Fruit fly (Drosophila melanogaster) whole organism, embryonic: ENCODE data around the gene Indy.

Experiments
- Blimp-1 ChIP-seq: fragments of 200-800 bp; sonication (Bioruptor generic); optimal IDR thresholded peaks from 3 replicates; lab custom pipeline; 2018; ENCODE audit warnings: missing biosample characterization, missing genetic modification characterization, mild to moderate bottlenecking, moderate library complexity, missing genetic modification reagents
- CG10366 ChIP-seq: fragments of 200-800 bp; sonication (Bioruptor generic); IDR thresholded peaks from 2 replicates; pipeline ENCODE4 v1.3.6; 2022; ENCODE audit warnings: missing biosample characterization, missing genetic modification characterization
- CG10543 ChIP-seq: fragments of 200-800 bp; sonication (Bioruptor generic); optimal IDR thresholded peaks from 3 replicates; lab custom pipeline; 2017; ENCODE audit warnings: missing biosample characterization, mild to moderate bottlenecking, missing genetic modification characterization, moderate library complexity
- CG11398 ChIP-seq: fragments of 200-800 bp; sonication (Bioruptor generic); optimal IDR thresholded peaks from 2 replicates; lab custom pipeline; 2016; ENCODE audit warnings: missing biosample characterization, missing genetic modification characterization
- CG11456 ChIP-seq: fragments of 200-800 bp; sonication (Bioruptor generic); IDR thresholded peaks from 3 replicates; pipeline ENCODE4 v1.3.6; 2022; ENCODE audit warnings: missing biosample characterization, missing genetic modification characterization
- CG15011 ChIP-seq: fragments of 200-800 bp; sonication (Bioruptor generic); optimal IDR thresholded peaks from 3 replicates; lab custom pipeline; 2018; ENCODE audit warnings: missing biosample characterization, mild to moderate bottlenecking, missing genetic modification characterization
- CG17612 ChIP-seq: fragments of 200-800 bp; sonication (Bioruptor generic); IDR thresholded peaks from 2 replicates; pipeline ENCODE4 v1.3.6; 2022; ENCODE audit warnings: missing biosample characterization, missing genetic modification characterization
- CG17912 ChIP-seq: fragments of 200-800 bp; sonication (Bioruptor generic); optimal IDR thresholded peaks from 2 replicates; lab custom pipeline; 2018; ENCODE audit warnings: missing biosample characterization, mild to moderate bottlenecking, missing genetic modification characterization
- CG18476 ChIP-seq: fragments of 200-800 bp; sonication (Bioruptor generic); optimal IDR thresholded peaks from 2 replicates; lab custom pipeline; 2016; ENCODE audit warnings: missing biosample characterization, mild to moderate bottlenecking, missing genetic modification characterization
- CG2120 ChIP-seq: fragments of 200-800 bp; sonication (Bioruptor generic); optimal IDR thresholded peaks from 3 replicates; lab custom pipeline; 2016; ENCODE audit warnings: missing biosample characterization, missing genetic modification characterization
- CG32767 ChIP-seq: fragments of 200-800 bp; sonication (Bioruptor generic); IDR thresholded peaks from 2 replicates; pipeline ENCODE4 v1.3.6; 2022; ENCODE audit warnings: missing biosample characterization, missing genetic modification characterization
- CG33557 ChIP-seq: fragments of 200-800 bp; sonication (Bioruptor generic); optimal IDR thresholded peaks from 2 replicates; lab custom pipeline; 2019; ENCODE audit warnings: missing biosample characterization, mild to moderate bottlenecking, missing genetic modification characterization, moderate library complexity
- CG6254 ChIP-seq: fragments of 200-800 bp; sonication (Bioruptor generic); optimal IDR thresholded peaks from 3 replicates; lab custom pipeline; 2017; ENCODE audit warnings: mild to moderate bottlenecking, missing biosample characterization, missing genetic modification reagents, missing genetic modification characterization
- CG6765 ChIP-seq: fragments of 200-800 bp; sonication (Bioruptor generic); optimal IDR thresholded peaks from 3 replicates; lab custom pipeline; 2017; ENCODE audit warnings: missing biosample characterization, mild to moderate bottlenecking, missing genetic modification characterization
- CG7928 ChIP-seq: fragments of 200-800 bp; sonication (Bioruptor generic); optimal IDR thresholded peaks from 2 replicates; lab custom pipeline; 2017; ENCODE audit warnings: missing biosample characterization, mild to moderate bottlenecking, missing genetic modification characterization
- CHES-1-like ChIP-seq: fragments of 200-800 bp; sonication (Bioruptor generic); optimal IDR thresholded peaks from 2 replicates; lab custom pipeline; 2016; ENCODE audit warnings: missing biosample characterization, missing genetic modification characterization
- D19A ChIP-seq: fragments of 200-800 bp; optimal IDR thresholded peaks from 3 replicates; lab custom pipeline; 2019; ENCODE audit warnings: missing biosample characterization, mild to moderate bottlenecking, missing genetic modification characterization, moderate library complexity
- Deaf1 ChIP-seq: fragments of 200-800 bp; optimal IDR thresholded peaks from 3 replicates; lab custom pipeline; 2019; ENCODE audit warnings: missing biosample characterization, mild to moderate bottlenecking, missing genetic modification characterization, moderate library complexity
- Dfd ChIP-seq, 2 experiments: fragments of >200 bp; optimal IDR thresholded peaks; 2 replicates each; lab custom pipeline; 2017; ENCODE audit warnings: missing biosample characterization in 2 of 2, missing genetic modification characterization in 2 of 2
- Dip3 ChIP-seq: fragments of 200-800 bp; sonication (Bioruptor generic); optimal IDR thresholded peaks from 3 replicates; lab custom pipeline; 2016; ENCODE audit warnings: missing biosample characterization, missing genetic modification characterization
- Doc2 ChIP-seq: fragments of 200-800 bp; sonication (Bioruptor generic); IDR thresholded peaks from 2 replicates; pipeline ENCODE4 v1.3.6; 2022; ENCODE audit warnings: missing biosample characterization, missing genetic modification characterization
- Fer3 ChIP-seq: fragments of 200-800 bp; sonication (Bioruptor generic); optimal IDR thresholded peaks from 2 replicates; lab custom pipeline; 2018; ENCODE audit warnings: missing biosample characterization, mild to moderate bottlenecking, missing genetic modification characterization, moderate library complexity
- GATAe ChIP-seq: fragments of 200-800 bp; sonication (Bioruptor generic); conservative IDR thresholded peaks from 2 replicates; pipeline ENCODE4 v1.3.6; 2022; ENCODE audit warnings: missing biosample characterization, missing genetic modification characterization
- Gsc ChIP-seq: fragments of 200-800 bp; sonication (Bioruptor generic); IDR thresholded peaks from 2 replicates; pipeline ENCODE4 v1.3.6; 2022; ENCODE audit warnings: missing biosample characterization, missing genetic modification characterization
- H15 ChIP-seq: fragments of 200-800 bp; sonication (Bioruptor generic); IDR thresholded peaks from 3 replicates; pipeline ENCODE4 v1.3.6; 2022; ENCODE audit warnings: missing biosample characterization, missing genetic modification characterization
- HHEX ChIP-seq: fragments of 200-800 bp; sonication (Bioruptor generic); optimal IDR thresholded peaks from 3 replicates; lab custom pipeline; 2017; ENCODE audit warnings: missing biosample characterization, mild to moderate bottlenecking, missing genetic modification characterization, missing genetic modification reagents
- Oaz ChIP-seq: fragments of 200-800 bp; sonication (Bioruptor generic); IDR thresholded peaks from 2 replicates; pipeline ENCODE4 v1.3.6; 2022; ENCODE audit warnings: missing biosample characterization, missing genetic modification characterization
- Oli ChIP-seq: fragments of 200-800 bp; sonication (Bioruptor generic); optimal IDR thresholded peaks from 2 replicates; lab custom pipeline; 2018; ENCODE audit warnings: missing biosample characterization, mild to moderate bottlenecking, missing genetic modification characterization, moderate library complexity
- Rfx ChIP-seq: fragments of 200-800 bp; sonication (Bioruptor generic); IDR thresholded peaks from 2 replicates; pipeline ENCODE4 v1.3.6; 2022; ENCODE audit warnings: missing biosample characterization, missing genetic modification characterization
- Trl ChIP-seq, 3 experiments: fragments of >200 bp in 2 of 3; fragments of 200-800 bp in 1 of 3; sonication (Bioruptor generic) in 1 of 3; optimal IDR thresholded peaks; 2 replicates in 1 of 3; 3 replicates in 2 of 3; lab custom pipeline; 2016 to 2017; ENCODE audit warnings: missing biosample characterization in 1 of 3, missing genetic modification characterization in 1 of 3
- al ChIP-seq: fragments of 200-800 bp; sonication (Bioruptor generic); IDR thresholded peaks from 2 replicates; pipeline ENCODE4 v1.3.6; 2022; ENCODE audit warnings: missing biosample characterization, missing genetic modification characterization
- ash1 ChIP-seq: fragments of 200-800 bp; sonication (Bioruptor generic); optimal IDR thresholded peaks from 2 replicates; lab custom pipeline; 2018; ENCODE audit warnings: missing biosample characterization, mild to moderate bottlenecking, missing genetic modification characterization
- az2 ChIP-seq: fragments of 200-800 bp; sonication (Bioruptor generic); optimal IDR thresholded peaks from 3 replicates; lab custom pipeline; 2016; ENCODE audit warnings: missing biosample characterization, missing genetic modification characterization
- bigmax ChIP-seq: fragments of 200-800 bp; sonication (Bioruptor generic); optimal IDR thresholded peaks from 2 replicates; lab custom pipeline; 2018; ENCODE audit warnings: missing biosample characterization, mild to moderate bottlenecking, missing genetic modification characterization
- caup ChIP-seq: fragments of 200-800 bp; sonication (Bioruptor generic); optimal IDR thresholded peaks from 3 replicates; lab custom pipeline; 2017; ENCODE audit warnings: missing biosample characterization, mild to moderate bottlenecking, missing genetic modification characterization, moderate library complexity; ENCODE audit not compliant: severe bottlenecking
- chn ChIP-seq: fragments of 200-800 bp; sonication (Bioruptor generic); optimal IDR thresholded peaks from 2 replicates; lab custom pipeline; 2016; ENCODE audit warnings: missing biosample characterization, missing genetic modification characterization
- ftz-f1 ChIP-seq: fragments of 200-800 bp; sonication (Bioruptor generic); optimal IDR thresholded peaks from 2 replicates; lab custom pipeline; 2016; ENCODE audit warnings: missing biosample characterization, missing genetic modification characterization
- ham ChIP-seq: fragments of 200-800 bp; sonication (Bioruptor generic); IDR thresholded peaks from 2 replicates; pipeline ENCODE4 v1.3.6; 2022; ENCODE audit warnings: missing biosample characterization, missing genetic modification characterization
- p53 ChIP-seq: fragments of 200-800 bp; sonication (Bioruptor generic); optimal IDR thresholded peaks from 2 replicates; lab custom pipeline; 2016; ENCODE audit warnings: missing biosample characterization, missing genetic modification characterization
- pfk ChIP-seq: fragments of 200-800 bp; sonication (Bioruptor generic); optimal IDR thresholded peaks from 2 replicates; lab custom pipeline; 2018; ENCODE audit warnings: missing biosample characterization, mild to moderate bottlenecking, missing genetic modification characterization, moderate library complexity
- pho ChIP-seq: fragments of 200-800 bp; sonication (Bioruptor generic); optimal IDR thresholded peaks from 2 replicates; lab custom pipeline; 2016; ENCODE audit warnings: missing biosample characterization, missing genetic modification characterization
- pum ChIP-seq: fragments of 200-800 bp; sonication (Bioruptor generic); optimal IDR thresholded peaks from 2 replicates; lab custom pipeline; 2016; ENCODE audit warnings: missing biosample characterization, missing genetic modification characterization
- sc ChIP-seq, 3 experiments: fragments of >200 bp in 2 of 3; fragments of 200-800 bp in 1 of 3; sonication (Bioruptor generic) in 1 of 3; optimal IDR thresholded peaks; 2 replicates in 2 of 3; 3 replicates in 1 of 3; lab custom pipeline; 2017; ENCODE audit warnings: mild to moderate bottlenecking in 1 of 3, missing biosample characterization in 1 of 3, missing genetic modification characterization in 1 of 3, missing genetic modification reagents in 1 of 3
- scrt ChIP-seq: fragments of 200-800 bp; sonication (Bioruptor generic); optimal IDR thresholded peaks from 2 replicates; lab custom pipeline; 2018; ENCODE audit warnings: missing biosample characterization, mild to moderate bottlenecking, missing genetic modification characterization, moderate library complexity
- sens ChIP-seq: fragments of 200-800 bp; sonication (Bioruptor generic); peaks from one replicate; lab custom pipeline; 2016; ENCODE audit warnings: missing biosample characterization, missing genetic modification characterization
- sr ChIP-seq: fragments of 200-800 bp; sonication (Bioruptor generic); IDR thresholded peaks from 3 replicates; pipeline ENCODE4 v1.3.6; 2022; ENCODE audit warnings: missing biosample characterization, missing genetic modification characterization
- stwl ChIP-seq: fragments of 200-800 bp; sonication (Bioruptor generic); optimal IDR thresholded peaks from 3 replicates; lab custom pipeline; 2018; ENCODE audit warnings: missing biosample characterization, mild to moderate bottlenecking, missing genetic modification characterization, moderate library complexity
- ttk ChIP-seq: fragments of 200-800 bp; sonication (Bioruptor generic); IDR thresholded peaks from 2 replicates; pipeline ENCODE4 v2.1.2; 2022; ENCODE audit warnings: missing biosample characterization, missing genetic modification characterization

Gene Indy

dm6 chr3L:18890283-18891175 is 44.5 kb upstream of the Indy start, which contains the start of gene CG3961 (continued):
- TF ChIP-seq CG17612 (GFP tag; lab: Robert Waterston, UW) (no peak), Doc2 (GFP tag; lab: Robert Waterston, UW) (no peak), scrt (GFP tag; lab: Kevin White, UChicago) (peak; percentile 91), CG2120 (GFP tag; lab: Kevin White, UChicago) (peak; percentile 92), sc (optimal IDR thresholded peaks at IDR 0.05; lab: Kevin White, UChicago) (no peak), sc (GFP tag; optimal IDR thresholded peaks at IDR 0.05; lab: Kevin White, UChicago) (peak; percentile 99), ttk (GFP tag; lab: Robert Waterston, UW) (peak; percentile 94), stwl (tag; lab: Kevin White, UChicago) (peak; percentile 43), GATAe (GFP tag; lab: Robert Waterston, UW) (peak; percentile 66), ftz-f1 (no peak), CG6765 (GFP tag; lab: Kevin White, UChicago) (peak; percentile 92), CG15011 (GFP tag; lab: Kevin White, UChicago) (peak; percentile 97), Deaf1 (tag; lab: Kevin White, UChicago) (peak; percentile 86), CG10366 (peak; percentile 88), al (peak; percentile 73), CHES-1-like (GFP tag; lab: Kevin White, UChicago) (peak; percentile 83), p53 (GFP tag; lab: Kevin White, UChicago) (no peak), Oli (tag; lab: Kevin White, UChicago) (peak; percentile 98), CG32767 (GFP tag; lab: Robert Waterston, UW) (peak; percentile 94), caup (GFP tag; lab: Kevin White, UChicago) (peak; percentile 94), Fer3 (tag; lab: Kevin White, UChicago) (peak; percentile 94), Rfx (GFP tag; lab: Robert Waterston, UW) (peak; percentile 82; the same call in 1 of the 2 replicates), pfk (GFP tag; lab: Kevin White, UChicago) (no peak), HHEX (GFP tag; lab: Kevin White, UChicago) (peak; percentile 96), Oaz (GFP tag; lab: Robert Waterston, UW) (peak; percentile 86; the same call in 1 of the 2 replicates), CG11456 (GFP tag; lab: Robert Waterston, UW) (no peak), CG17912 (peak; percentile 13), CG10543 (GFP tag; lab: Kevin White, UChicago) (peak; percentile 95), Blimp-1 (GFP tag; lab: Kevin White, UChicago) (peak; percentile 97), Dfd (GFP tag; optimal IDR thresholded peaks at IDR 0.05; lab: Kevin White, UChicago) (peak in 1 of 2 experiments; percentile 85), CG6254 (GFP tag; lab: Kevin White, UChicago) (peak; percentile 96), Trl (optimal IDR thresholded peaks at IDR 0.05; lab: Kevin White, UChicago) (peak; percentile 79 to 92), Trl (GFP tag; optimal IDR thresholded peaks at IDR 0.05; lab: Kevin White, UChicago) (peak; percentile 83), Dip3 (GFP tag; lab: Kevin White, UChicago) (peak; percentile 63), bigmax (GFP tag; lab: Kevin White, UChicago) (no peak), sens (GFP tag; lab: Kevin White, UChicago) (peak; percentile 99), sr (GFP tag; lab: Robert Waterston, UW) (no peak), Gsc (GFP tag; lab: Robert Waterston, UW) (no peak), H15 (peak; percentile 80), ham (GFP tag; lab: Robert Waterston, UW) (0 out of 2 replicates have a peak, but pooled peaks have one; percentile 36), pum (GFP tag; lab: Kevin White, UChicago) (peak; percentile 87), CG11398 (GFP tag; lab: Kevin White, UChicago) (peak; percentile 73), CG7928 (GFP tag; lab: Kevin White, UChicago) (peak; percentile 73), az2 (GFP tag; lab: Kevin White, UChicago) (peak; percentile 98), CG18476 (GFP tag; lab: Kevin White, UChicago) (peak; percentile 94), pho (peak; percentile 87), CG33557 (GFP tag; lab: Kevin White, UChicago) (peak; percentile 98), D19A (tag; lab: Kevin White, UChicago) (peak; percentile 97), ash1 (GFP tag; lab: Kevin White, UChicago) (no peak), chn (GFP tag; lab: Kevin White, UChicago) (peak; percentile 92)
